Fruit fly (Drosophila melanogaster): ENCODE results near the gene Cp15.

The Cp15 gene

DNA sequence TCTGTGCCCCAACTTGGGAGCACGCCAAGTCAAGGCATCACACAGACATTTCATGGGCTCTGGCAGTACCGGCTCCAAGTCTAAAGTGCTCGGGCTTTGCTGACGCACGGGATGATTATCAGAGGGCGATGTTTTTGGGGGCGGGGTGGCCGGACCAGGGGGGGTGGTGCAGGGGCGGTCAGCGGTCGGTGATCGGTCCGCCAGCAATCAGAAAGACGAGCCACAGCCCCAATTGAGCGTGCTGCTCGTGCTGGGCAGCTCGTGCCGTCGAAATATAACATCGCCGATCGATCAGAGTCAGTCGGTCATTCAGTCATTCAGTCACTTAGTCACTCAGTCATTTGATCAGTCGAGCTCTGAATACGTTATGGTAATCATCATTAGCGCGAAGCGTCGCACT lies 30.4 kb upstream of the Cp15 start (continued):
- TF ChIP-seq crol (GFP tag; IDR thresholded peaks at IDR 0.05) (peak; percentile 95), Six4 (GFP tag; optimal IDR thresholded peaks at IDR 0.05) (no peak), CG8765 (GFP tag; IDR thresholded peaks at IDR 0.05) (no peak), org-1 (GFP tag; optimal IDR thresholded peaks at IDR 0.05) (no peak), repo (GFP tag; optimal IDR thresholded peaks at IDR 0.05) (no peak), ewg (GFP tag; optimal IDR thresholded peaks at IDR 0.05) (no peak), sr (GFP tag; IDR thresholded peaks at IDR 0.05) (no peak), CG16813 (GFP tag; IDR thresholded peaks at IDR 0.05; ENCODE audit: partially characterized antibody) (no peak), Ets97D (GFP tag; optimal IDR thresholded peaks at IDR 0.05) (no peak), fd3F (GFP tag; optimal IDR thresholded peaks at IDR 0.05) (no peak), CG15601 (tag; optimal IDR thresholded peaks at IDR 0.05) (no peak), da (GFP tag; optimal IDR thresholded peaks at IDR 0.05) (no peak), Chrac-16 (GFP tag; optimal IDR thresholded peaks at IDR 0.05) (no peak), Dek (tag; optimal IDR thresholded peaks at IDR 0.05) (no peak), trem (tag; optimal IDR thresholded peaks at IDR 0.05) (no peak), onecut (GFP tag; IDR thresholded peaks at IDR 0.05) (peak; percentile 47), Vsx1 (GFP tag; optimal IDR thresholded peaks at IDR 0.05) (no peak), hb (GFP tag; IDR thresholded peaks at IDR 0.05; ENCODE audit: partially characterized antibody) (no peak), so (GFP tag; IDR thresholded peaks at IDR 0.05) (0 out of 3 replicates have a peak, but pooled peaks have one; percentile 35), sug (tag; optimal IDR thresholded peaks at IDR 0.05) (peak; percentile 85), mam (GFP tag; optimal IDR thresholded peaks at IDR 0.05) (no peak), Oli (tag; optimal IDR thresholded peaks at IDR 0.05) (no peak), Neu2 (GFP tag; optimal IDR thresholded peaks at IDR 0.05; ENCODE audit: borderline replicate concordance) (no peak), CG1602 (GFP tag; optimal IDR thresholded peaks at IDR 0.05) (no peak), chm (GFP tag; IDR thresholded peaks at IDR 0.05) (peak; percentile 25; the same call in 1 of the 2 replicates), CG9797 (GFP tag; optimal IDR thresholded peaks at IDR 0.05) (no peak), tup (GFP tag; optimal IDR thresholded peaks at IDR 0.05) (no peak), sc (optimal IDR thresholded peaks at IDR 0.05) (no peak), sc (GFP tag; optimal IDR thresholded peaks at IDR 0.05) (no peak), CG42726 (GFP tag; IDR thresholded peaks at IDR 0.05; ENCODE audit: partially characterized antibody) (no peak), CG10959 (GFP tag; IDR thresholded peaks at IDR 0.05) (no peak), sens-2 (GFP tag; IDR thresholded peaks at IDR 0.05) (no peak), CG6765 (GFP tag; optimal IDR thresholded peaks at IDR 0.05) (no peak), CG11247 (GFP tag; IDR thresholded peaks at IDR 0.05) (no peak), tna (GFP tag; IDR thresholded peaks at IDR 0.05; ENCODE audit: partially characterized antibody) (no peak), CG4820 (GFP tag; optimal IDR thresholded peaks at IDR 0.05) (no peak), Hr39 (optimal IDR thresholded peaks at IDR 0.05) (peak; percentile 15), CG14441 (GFP tag; IDR thresholded peaks at IDR 0.05) (peak; percentile 42; the same call in 1 of the 2 replicates), CG3281 (GFP tag; optimal IDR thresholded peaks at IDR 0.05) (no peak)

DNA sequence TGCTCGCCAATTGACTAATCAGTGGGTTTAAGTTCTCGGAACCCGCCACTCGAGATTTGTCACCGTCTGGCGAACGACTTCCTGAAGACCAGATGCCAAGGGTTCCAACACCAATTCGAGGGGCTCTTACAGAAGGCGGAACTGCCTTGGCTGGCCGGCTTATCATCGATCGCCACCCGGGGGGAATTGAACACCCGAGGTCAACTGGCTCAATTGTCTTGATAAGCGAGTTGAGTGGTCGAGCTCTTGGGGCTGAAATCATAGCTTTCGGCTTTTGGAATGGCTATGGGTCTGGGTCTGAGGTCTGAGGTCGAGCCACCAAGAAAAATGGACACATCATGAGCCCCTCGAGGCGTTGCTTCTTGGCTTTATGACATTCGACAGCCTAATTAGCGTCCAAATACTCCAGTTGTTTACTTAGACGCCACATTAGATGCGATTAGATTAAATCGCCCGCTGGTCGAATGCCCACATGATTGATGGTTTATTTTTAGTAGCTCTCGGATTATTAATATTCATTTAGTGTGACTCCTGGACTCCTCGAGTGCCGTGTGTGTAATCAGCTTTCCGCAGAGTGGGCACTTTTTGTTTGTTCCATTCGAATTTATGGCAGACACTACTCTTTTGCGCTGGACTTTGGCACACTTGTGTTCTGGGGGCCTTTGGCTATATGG lies 29.7 kb upstream of the Cp15 start:
- TF ChIP-seq scrt (GFP tag; optimal IDR thresholded peaks at IDR 0.05), result no peak
- no peak for TF ChIP-seq insv (GFP tag; optimal IDR thresholded peaks at IDR 0.05)
- no peak for TF ChIP-seq Chrac-16 (GFP tag; optimal IDR thresholded peaks at IDR 0.05)
- no peak for TF ChIP-seq fd3F (GFP tag; optimal IDR thresholded peaks at IDR 0.05)
- peak; percentile 41 for TF ChIP-seq sens (GFP tag)
- no peak for TF ChIP-seq CG12744 (GFP tag; optimal IDR thresholded peaks at IDR 0.05)
- TF ChIP-seq en (GFP tag; optimal IDR thresholded peaks at IDR 0.05), result no peak
- no peak for TF ChIP-seq CG8388 (GFP tag; optimal IDR thresholded peaks at IDR 0.05)
- TF ChIP-seq CG14965 (GFP tag; optimal IDR thresholded peaks at IDR 0.05; ENCODE audit: borderline replicate concordance), result no peak
- no peak for TF ChIP-seq trem (tag; optimal IDR thresholded peaks at IDR 0.05)
- no peak for TF ChIP-seq Blimp-1 (GFP tag; optimal IDR thresholded peaks at IDR 0.05)
- TF ChIP-seq maf-S (GFP tag; optimal IDR thresholded peaks at IDR 0.05), result no peak
- TF ChIP-seq CG11398 (GFP tag; optimal IDR thresholded peaks at IDR 0.05), result no peak
- TF ChIP-seq CG18599 (GFP tag; optimal IDR thresholded peaks at IDR 0.05), result peak; percentile 68
- no peak for TF ChIP-seq lbe (GFP tag; optimal IDR thresholded peaks at IDR 0.05)
- no peak for TF ChIP-seq CG11695 (GFP tag; IDR thresholded peaks at IDR 0.05)

Data from whole organism, embryonic.